Worm (Caenorhabditis elegans) whole organism, L4/young adult: Measurements from ENCODE around the gene abcf-3.

Experiments
- W03F9.2 ChIP-seq: fragments of 150-350 bp; optimal IDR thresholded peaks from 2 replicates; lab custom pipeline; 2014; ENCODE audit warnings: missing biosample characterization, missing genetic modification characterization
- dao-5 ChIP-seq: sonication (generic microtip); optimal IDR thresholded peaks from 2 replicates; lab custom pipeline; 2016; ENCODE audit warnings: missing genotype, missing genetic modification characterization, moderate library complexity, missing compliant biosample characterization
- him-1 ChIP-seq: sonication (generic microtip); optimal IDR thresholded peaks from 2 replicates; lab custom pipeline; 2016; ENCODE audit warnings: missing genotype, missing genetic modification reagents, missing genetic modification characterization, missing compliant biosample characterization

DNA sequence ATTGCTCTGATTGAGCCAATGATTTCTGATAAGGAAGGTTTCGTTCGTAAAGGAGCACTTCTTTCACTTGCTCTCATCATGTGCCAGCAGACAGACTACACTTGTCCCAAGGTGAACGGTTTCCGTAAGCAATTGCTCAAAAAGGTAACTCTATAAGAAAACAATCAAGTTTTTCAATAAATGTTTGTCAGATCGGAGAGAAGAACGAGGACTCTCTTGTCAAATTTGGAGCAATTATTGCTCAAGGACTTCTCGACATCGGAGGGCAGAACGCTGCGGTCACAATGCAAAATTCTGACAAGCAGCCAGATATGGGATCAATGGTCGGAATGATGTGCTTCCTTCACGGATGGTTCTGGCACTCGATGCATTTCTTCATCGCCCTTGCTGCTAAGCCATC is 28.1 kb downstream of the abcf-3 start:
- TF ChIP-seq him-1 (tag; lab: Kevin White, UChicago): no peak
- no peak for TF ChIP-seq dao-5 (tag; lab: Kevin White, UChicago)
- no peak for TF ChIP-seq W03F9.2 (tag; lab: Kevin White, UChicago)
